Comparison of ENCODE assay signal across 2 fruit fly cellular contexts in genomic region chrX:8469606-8470005, dm6.
A peak's percentile ranks its signal among the peaks of the same experiment; 100 is the strongest.
TF ChIP-seq lines count a peak whose summit lies in the region.

No protein-coding gene starts in this region.

TF ChIP-seq in whole organism, adult, 20 proteins besides CTCF, POLR2A, EP300 and RAD21:
- TF ChIP-seq CG11617 (GFP tag; optimal IDR thresholded peaks at IDR 0.05; lab: Kevin White, UChicago), result no peak
- peak; percentile 67 for TF ChIP-seq kay (GFP tag; lab: Kevin White, UChicago; ENCODE audit: borderline replicate concordance)

TF ChIP-seq in whole organism, wandering third instar larva, 38 proteins besides CTCF, POLR2A, EP300 and RAD21:
- TF ChIP-seq Rel (GFP tag; optimal IDR thresholded peaks at IDR 0.05; lab: Kevin White, UChicago) (no peak), Rel (tag; optimal IDR thresholded peaks at IDR 0.05; lab: Kevin White, UChicago) (peak; percentile 84), OdsH (GFP tag; optimal IDR thresholded peaks at IDR 0.05; lab: Kevin White, UChicago) (no peak)
